Fruit fly (Drosophila melanogaster) whole organism, prepupa: Measurements from ENCODE around the gene Lmpt.

Experiments used
- Blimp-1 ChIP-seq: fragments of 200-800 bp; sonication (Bioruptor generic); optimal IDR thresholded peaks from 3 replicates; lab custom pipeline; 2017; ENCODE audit warnings: missing biosample characterization, missing genetic modification characterization, mild to moderate bottlenecking, moderate library complexity, missing genetic modification reagents
- CG11294 ChIP-seq: fragments of 200-800 bp; sonication (Bioruptor generic); IDR thresholded peaks from 2 replicates; pipeline ENCODE4 v1.3.6; 2022; ENCODE audit warnings: missing biosample characterization, missing genetic modification characterization
- CG11762 ChIP-seq: fragments of 200-800 bp; sonication (Bioruptor generic); optimal IDR thresholded peaks from 3 replicates; lab custom pipeline; 2016; ENCODE audit warnings: missing biosample characterization, missing genetic modification characterization; ENCODE audit not compliant: insufficient read depth
- CG11902 ChIP-seq: fragments of 200-800 bp; sonication (Bioruptor generic); optimal IDR thresholded peaks from 3 replicates; lab custom pipeline; 2016; ENCODE audit warnings: missing biosample characterization, missing genetic modification characterization
- CG15336 ChIP-seq: fragments of 200-800 bp; sonication (Bioruptor generic); IDR thresholded peaks from 2 replicates; pipeline ENCODE4 v1.3.6; 2022; ENCODE audit warnings: missing biosample characterization, missing genetic modification characterization
- CG1621 ChIP-seq: fragments of 200-800 bp; sonication (Bioruptor generic); optimal IDR thresholded peaks from 3 replicates; lab custom pipeline; 2018; ENCODE audit warnings: missing biosample characterization, mild to moderate bottlenecking, missing genetic modification characterization
- CG3032 ChIP-seq: fragments of 200-800 bp; optimal IDR thresholded peaks from 2 replicates; lab custom pipeline; 2019; ENCODE audit warnings: missing biosample characterization, mild to moderate bottlenecking, missing genetic modification characterization, moderate library complexity
- CG31627 ChIP-seq: fragments of 200-800 bp; sonication (Bioruptor generic); optimal IDR thresholded peaks from 3 replicates; lab custom pipeline; 2016; ENCODE audit warnings: missing biosample characterization, missing genetic modification characterization
- CG34406 ChIP-seq: fragments of 200-800 bp; sonication (Bioruptor generic); optimal IDR thresholded peaks from 3 replicates; lab custom pipeline; 2016; ENCODE audit warnings: missing biosample characterization, missing genetic modification characterization
- CG4318 ChIP-seq: fragments of 200-800 bp; sonication (Bioruptor generic); optimal IDR thresholded peaks from 3 replicates; lab custom pipeline; 2017; ENCODE audit warnings: missing biosample characterization, mild to moderate bottlenecking, missing genetic modification characterization
- CG6163 ChIP-seq: fragments of 200-800 bp; sonication (Bioruptor generic); IDR thresholded peaks from 3 replicates; pipeline ENCODE4 v1.3.6; 2022; ENCODE audit warnings: missing biosample characterization, missing genetic modification characterization
- CG6276 ChIP-seq: fragments of 200-800 bp; sonication (Bioruptor generic); optimal IDR thresholded peaks from 2 replicates; lab custom pipeline; 2017; ENCODE audit warnings: missing biosample characterization, mild to moderate bottlenecking, missing genetic modification characterization
- CG6792 ChIP-seq: fragments of 200-800 bp; sonication (Bioruptor generic); optimal IDR thresholded peaks from 3 replicates; lab custom pipeline; 2016; ENCODE audit warnings: missing biosample characterization, missing genetic modification characterization
- CG6808 ChIP-seq: fragments of 200-800 bp; sonication (Bioruptor generic); optimal IDR thresholded peaks from 3 replicates; lab custom pipeline; 2017; ENCODE audit warnings: missing biosample characterization, missing genetic modification characterization, mild to moderate bottlenecking, moderate library complexity, missing genetic modification reagents
- CG7368 ChIP-seq: fragments of 200-800 bp; sonication (Bioruptor generic); optimal IDR thresholded peaks from 3 replicates; lab custom pipeline; 2016; ENCODE audit warnings: missing biosample characterization, missing genetic modification characterization
- CG8632 ChIP-seq: fragments of 200-800 bp; sonication (Bioruptor generic); optimal IDR thresholded peaks from 3 replicates; lab custom pipeline; 2016; ENCODE audit warnings: missing biosample characterization, missing genetic modification characterization
- Eip78C ChIP-seq: fragments of 200-800 bp; sonication (Bioruptor generic); peaks from one replicate; lab custom pipeline; 2016; ENCODE audit warnings: missing biosample characterization, missing genetic modification characterization
- Ets21C ChIP-seq: fragments of 200-800 bp; sonication (Bioruptor generic); optimal IDR thresholded peaks from 3 replicates; lab custom pipeline; 2016; ENCODE audit warnings: missing biosample characterization, missing genetic modification characterization
- Gug ChIP-seq: fragments of 200-800 bp; sonication (Bioruptor generic); IDR thresholded peaks from 2 replicates; pipeline ENCODE4 v1.3.6; 2022; ENCODE audit warnings: missing biosample characterization, missing genetic modification characterization
- Hr38 ChIP-seq: sonication (Bioruptor generic); optimal IDR thresholded peaks from 2 replicates; lab custom pipeline; 2016; ENCODE audit warnings: missing biosample characterization, missing genetic modification characterization
- Hr39 ChIP-seq: fragments of 200-800 bp; sonication (Bioruptor generic); optimal IDR thresholded peaks from 2 replicates; lab custom pipeline; 2016; ENCODE audit warnings: missing biosample characterization, missing genetic modification characterization
- Hr4 ChIP-seq: fragments of 200-800 bp; sonication (Bioruptor generic); optimal IDR thresholded peaks from 3 replicates; lab custom pipeline; 2016; ENCODE audit warnings: missing biosample characterization, missing genetic modification characterization
- Smox ChIP-seq: fragments of 200-800 bp; sonication (Bioruptor generic); optimal IDR thresholded peaks from 3 replicates; lab custom pipeline; 2016; ENCODE audit warnings: missing biosample characterization, missing genetic modification characterization
- Sox102F ChIP-seq: fragments of 200-800 bp; sonication (Bioruptor generic); optimal IDR thresholded peaks from 2 replicates; lab custom pipeline; 2016; ENCODE audit warnings: missing biosample characterization, mild to moderate bottlenecking, missing genetic modification characterization
- Sox15 ChIP-seq: fragments of 200-800 bp; sonication (Bioruptor generic); optimal IDR thresholded peaks from 3 replicates; lab custom pipeline; 2016; ENCODE audit warnings: missing biosample characterization, missing genetic modification characterization
- achi ChIP-seq: fragments of 200-800 bp; sonication (Bioruptor generic); optimal IDR thresholded peaks from 3 replicates; lab custom pipeline; 2016; ENCODE audit warnings: missing biosample characterization, missing genetic modification characterization
- cyc ChIP-seq: fragments of 200-800 bp; sonication (Bioruptor generic); optimal IDR thresholded peaks from 3 replicates; lab custom pipeline; 2016; ENCODE audit warnings: missing biosample characterization, missing genetic modification characterization
- dac ChIP-seq: fragments of 200-800 bp; sonication (Bioruptor generic); optimal IDR thresholded peaks from 2 replicates; lab custom pipeline; 2017; ENCODE audit warnings: missing biosample characterization, mild to moderate bottlenecking, missing genetic modification characterization
- dsx ChIP-seq: fragments of 200-800 bp; optimal IDR thresholded peaks from 3 replicates; lab custom pipeline; 2019; ENCODE audit warnings: missing biosample characterization, mild to moderate bottlenecking, missing genetic modification characterization, moderate library complexity; ENCODE audit not compliant: poor library complexity, severe bottlenecking
- eg ChIP-seq: fragments of 200-800 bp; sonication (Bioruptor generic); IDR thresholded peaks from 3 replicates; pipeline ENCODE4 v1.3.6; 2022; ENCODE audit warnings: missing biosample characterization, missing genetic modification characterization
- esn ChIP-seq: fragments of 200-800 bp; sonication (Bioruptor generic); optimal IDR thresholded peaks from 2 replicates; lab custom pipeline; 2016; ENCODE audit warnings: missing biosample characterization, mild to moderate bottlenecking, missing genetic modification characterization, moderate library complexity
- fd59A ChIP-seq: fragments of 200-800 bp; sonication (Bioruptor generic); optimal IDR thresholded peaks from 2 replicates; lab custom pipeline; 2017; ENCODE audit warnings: missing biosample characterization, mild to moderate bottlenecking, missing genetic modification characterization, missing genetic modification reagents
- fd85E ChIP-seq: fragments of 200-800 bp; sonication (Bioruptor generic); optimal IDR thresholded peaks from 3 replicates; lab custom pipeline; 2016; ENCODE audit warnings: missing biosample characterization, missing genetic modification characterization
- fkh ChIP-seq: fragments of 200-800 bp; sonication (Bioruptor generic); optimal IDR thresholded peaks from 3 replicates; lab custom pipeline; 2017; ENCODE audit warnings: missing biosample characterization, mild to moderate bottlenecking, missing genetic modification characterization, moderate library complexity
- lz ChIP-seq: fragments of 200-800 bp; sonication (Bioruptor generic); optimal IDR thresholded peaks from 3 replicates; lab custom pipeline; 2016; ENCODE audit warnings: missing biosample characterization, missing genetic modification characterization
- pdm3 ChIP-seq: fragments of 200-800 bp; sonication (Bioruptor generic); optimal IDR thresholded peaks from 3 replicates; lab custom pipeline; 2016; ENCODE audit warnings: missing biosample characterization, missing genetic modification characterization
- ss ChIP-seq, 2 experiments: fragments of 200-800 bp; sonication (Bioruptor generic); optimal IDR thresholded peaks; 2 replicates in 1 of 2; 3 replicates in 1 of 2; lab custom pipeline; 2017 to 2018; ENCODE audit warnings: mild to moderate bottlenecking in 2 of 2, missing biosample characterization in 2 of 2, missing genetic modification characterization in 2 of 2, moderate library complexity in 1 of 2
- svp ChIP-seq: fragments of 200-800 bp; sonication (Bioruptor generic); peaks from one replicate; lab custom pipeline; 2016; ENCODE audit warnings: missing biosample characterization, missing genetic modification characterization
- vri ChIP-seq: fragments of 200-800 bp; sonication (Bioruptor generic); optimal IDR thresholded peaks from 3 replicates; lab custom pipeline; 2016; ENCODE audit warnings: missing biosample characterization, mild to moderate bottlenecking, missing genetic modification characterization

Gene Lmpt

DNA sequence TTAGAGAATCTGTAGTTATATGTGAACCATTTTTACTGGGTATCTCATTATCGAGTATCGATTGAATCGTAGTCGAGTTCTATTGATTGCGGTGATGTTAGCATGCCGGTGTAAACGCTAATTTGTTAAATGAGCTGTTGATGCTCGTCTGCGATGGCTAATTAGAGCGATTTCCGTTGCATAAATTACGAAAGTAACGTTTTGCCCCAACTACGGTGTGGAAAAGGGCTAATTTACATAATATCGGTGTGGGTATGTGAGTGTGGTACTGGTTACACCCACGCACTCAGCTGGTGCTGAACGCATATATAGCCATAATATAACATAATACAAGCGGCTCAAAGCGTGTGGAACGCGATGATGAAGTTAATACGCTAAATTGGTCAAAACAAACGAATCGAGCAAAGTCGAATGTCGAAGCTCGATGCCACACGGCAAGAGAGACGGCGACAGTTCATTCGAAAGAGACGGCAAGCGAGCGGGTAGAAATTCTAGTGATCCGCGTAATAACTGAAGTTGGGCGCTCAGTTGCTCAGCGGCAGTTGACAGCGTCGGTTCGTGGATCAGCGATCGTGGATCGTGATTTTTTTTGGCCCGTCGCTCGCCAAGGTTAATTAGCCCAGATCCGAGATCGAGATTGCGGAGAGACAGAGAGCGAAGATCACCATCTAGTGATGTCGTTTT lies 11.8 kb downstream of the Lmpt start, which contains the start of gene CG32170:
Gene CG32170 (plus strand): TSS at position 525 of the 684 bp plus-strand sequence.
- TF ChIP-seq cyc (GFP tag; lab: Kevin White, UChicago) (no peak), dac (GFP tag; lab: Kevin White, UChicago) (no peak), CG8632 (GFP tag; lab: Kevin White, UChicago) (no peak), CG11294 (GFP tag; lab: Robert Waterston, UW) (no peak), esn (GFP tag; lab: Kevin White, UChicago) (no peak), fd59A (GFP tag; lab: Kevin White, UChicago) (no peak), CG11762 (GFP tag; lab: Kevin White, UChicago) (no peak), CG15336 (GFP tag; lab: Robert Waterston, UW) (no peak), dsx (no peak), pdm3 (no peak), Smox (no peak), CG6276 (GFP tag; lab: Kevin White, UChicago) (no peak), fkh (peak; percentile 10), vri (GFP tag; lab: Kevin White, UChicago) (peak; percentile 2), CG6792 (no peak), CG3032 (tag; lab: Kevin White, UChicago) (no peak), fd85E (GFP tag; lab: Kevin White, UChicago) (no peak), CG34406 (GFP tag; lab: Kevin White, UChicago) (no peak), CG11902 (GFP tag; lab: Kevin White, UChicago) (no peak), ss (GFP tag; optimal IDR thresholded peaks at IDR 0.05; lab: Kevin White, UChicago) (no peak), CG4318 (GFP tag; lab: Kevin White, UChicago) (no peak), Hr39 (no peak), Eip78C (GFP tag; lab: Kevin White, UChicago) (peak; percentile 48), Hr4 (GFP tag; lab: Kevin White, UChicago) (no peak), Gug (GFP tag; lab: Robert Waterston, UW) (no peak), Ets21C (no peak), lz (GFP tag; lab: Kevin White, UChicago) (no peak), Sox15 (GFP tag; lab: Kevin White, UChicago) (no peak), CG7368 (no peak), eg (GFP tag; lab: Robert Waterston, UW) (peak; percentile 33; the same call in 2 of the 3 replicates), svp (GFP tag; lab: Kevin White, UChicago) (peak; percentile 57), CG6163 (GFP tag; lab: Robert Waterston, UW) (0 out of 3 replicates have a peak, but pooled peaks have one; percentile 34), achi (GFP tag; lab: Kevin White, UChicago) (no peak), Blimp-1 (GFP tag; lab: Kevin White, UChicago) (no peak), CG6808 (GFP tag; lab: Kevin White, UChicago) (no peak), CG1621 (no peak), Sox102F (GFP tag; lab: Kevin White, UChicago) (no peak), CG31627 (GFP tag; lab: Kevin White, UChicago) (no peak)

DNA sequence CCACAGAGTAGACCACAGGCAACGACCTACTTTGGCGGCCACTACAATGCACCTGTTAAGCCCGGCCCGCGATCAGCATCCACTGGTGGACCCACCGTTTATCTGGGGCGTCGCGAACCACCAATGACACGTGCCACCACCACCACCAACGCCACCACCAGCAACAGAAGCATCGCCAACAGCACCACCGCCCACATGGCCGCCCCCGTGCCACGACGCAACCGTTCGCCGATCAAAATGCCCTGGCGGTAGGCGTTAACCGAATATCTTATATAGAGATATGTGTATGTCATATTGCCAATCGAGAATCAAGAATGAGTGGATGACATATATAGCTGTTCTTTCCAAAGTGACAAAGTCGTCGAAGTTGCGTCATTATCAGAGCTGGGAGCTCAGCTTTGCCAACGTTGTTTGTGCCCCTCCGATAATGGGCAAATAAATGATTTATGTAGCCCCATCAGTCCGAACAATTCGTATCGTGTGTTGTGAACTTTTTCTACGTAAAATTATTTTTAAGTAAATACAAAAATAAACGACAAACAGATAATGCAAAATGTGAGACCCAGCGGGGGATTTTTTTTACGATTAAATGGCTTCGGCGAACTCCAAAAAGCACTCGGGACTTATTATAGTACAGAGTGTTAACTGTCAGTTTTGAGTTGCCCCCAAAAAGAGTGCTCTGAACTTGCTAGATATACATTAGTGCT lies 13.9 kb downstream of the Lmpt start:
- TF ChIP-seq svp (GFP tag; lab: Kevin White, UChicago) (peak; percentile 92), CG6276 (GFP tag; lab: Kevin White, UChicago) (no peak), Hr38 (GFP tag; lab: Kevin White, UChicago) (no peak), vri (GFP tag; lab: Kevin White, UChicago) (peak; percentile 91), dsx (peak; percentile 15), Ets21C (no peak)
